Fruit fly (Drosophila melanogaster) whole organism, embryonic: ENCODE data around the gene CG7512.

Experiments used
- Atf6 ChIP-seq: fragments of 200-800 bp; sonication (Bioruptor generic); IDR thresholded peaks from 2 replicates; pipeline ENCODE4 v1.3.6; 2022; ENCODE audit warnings: missing biosample characterization, missing genetic modification characterization
- B-H2 ChIP-seq: fragments of 200-800 bp; sonication (Bioruptor generic); optimal IDR thresholded peaks from 2 replicates; lab custom pipeline; 2018; ENCODE audit warnings: missing biosample characterization, mild to moderate bottlenecking, missing genetic modification characterization
- CG10431 ChIP-seq: fragments of 200-800 bp; sonication (Bioruptor generic); optimal IDR thresholded peaks from 3 replicates; lab custom pipeline; 2018; ENCODE audit warnings: missing biosample characterization, mild to moderate bottlenecking, missing genetic modification characterization
- CG10462 ChIP-seq: fragments of 200-800 bp; sonication (Bioruptor generic); optimal IDR thresholded peaks from 2 replicates; lab custom pipeline; 2016; ENCODE audit warnings: missing biosample characterization, missing genetic modification characterization
- CG11085 ChIP-seq: fragments of 200-800 bp; sonication (Bioruptor generic); IDR thresholded peaks from 2 replicates; pipeline ENCODE4 v1.3.6; 2022; ENCODE audit warnings: missing biosample characterization, missing genetic modification characterization
- CG11456 ChIP-seq: fragments of 200-800 bp; sonication (Bioruptor generic); IDR thresholded peaks from 3 replicates; pipeline ENCODE4 v1.3.6; 2022; ENCODE audit warnings: missing biosample characterization, missing genetic modification characterization
- CG13894 ChIP-seq: fragments of 200-800 bp; sonication (Bioruptor generic); optimal IDR thresholded peaks from 3 replicates; lab custom pipeline; 2018; ENCODE audit warnings: missing biosample characterization, mild to moderate bottlenecking, missing genetic modification characterization, moderate library complexity
- CG14667 ChIP-seq: fragments of 200-800 bp; sonication (Bioruptor generic); IDR thresholded peaks from 2 replicates; pipeline ENCODE4 v1.3.6; 2022; ENCODE audit warnings: missing biosample characterization, missing genetic modification characterization
- CG16813 ChIP-seq: fragments of 200-800 bp; sonication (Bioruptor generic); IDR thresholded peaks from 3 replicates; pipeline ENCODE4 v1.3.6; 2022; ENCODE audit warnings: missing biosample characterization, missing genetic modification characterization; ENCODE audit not compliant: partially characterized antibody
- CG17328 ChIP-seq: fragments of 200-800 bp; sonication (Bioruptor generic); IDR thresholded peaks from 2 replicates; pipeline ENCODE4 v1.3.6; 2022; ENCODE audit warnings: missing biosample characterization, missing genetic modification characterization
- CG2875 ChIP-seq: fragments of 200-800 bp; sonication (Bioruptor generic); optimal IDR thresholded peaks from 2 replicates; lab custom pipeline; 2017; ENCODE audit warnings: missing biosample characterization, mild to moderate bottlenecking, missing genetic modification characterization, missing genetic modification reagents
- CG2889 ChIP-seq: fragments of 200-800 bp; sonication (Bioruptor generic); IDR thresholded peaks from 3 replicates; pipeline ENCODE4 v1.3.6; 2022; ENCODE audit warnings: missing biosample characterization, missing genetic modification characterization
- CG31365 ChIP-seq: fragments of 200-800 bp; sonication (Bioruptor generic); optimal IDR thresholded peaks from 2 replicates; lab custom pipeline; 2018; ENCODE audit warnings: missing biosample characterization, mild to moderate bottlenecking, missing genetic modification characterization
- CG32767 ChIP-seq: fragments of 200-800 bp; sonication (Bioruptor generic); IDR thresholded peaks from 2 replicates; pipeline ENCODE4 v1.3.6; 2022; ENCODE audit warnings: missing biosample characterization, missing genetic modification characterization
- CG34224 ChIP-seq: fragments of 200-800 bp; sonication (Bioruptor generic); IDR thresholded peaks from 3 replicates; pipeline ENCODE4 v1.3.6; 2022; ENCODE audit warnings: missing biosample characterization, missing genetic modification characterization; ENCODE audit not compliant: partially characterized antibody
- CG3838 ChIP-seq: fragments of 200-800 bp; sonication (Bioruptor generic); optimal IDR thresholded peaks from 3 replicates; lab custom pipeline; 2016; ENCODE audit warnings: missing biosample characterization, missing genetic modification characterization
- CG42726 ChIP-seq: fragments of 200-800 bp; sonication (Bioruptor generic); IDR thresholded peaks from 2 replicates; pipeline ENCODE4 v1.3.6; 2022; ENCODE audit warnings: missing biosample characterization, missing genetic modification characterization; ENCODE audit not compliant: partially characterized antibody
- CG6813 ChIP-seq: fragments of 200-800 bp; sonication (Bioruptor generic); optimal IDR thresholded peaks from 2 replicates; lab custom pipeline; 2017; ENCODE audit warnings: missing biosample characterization, missing genetic modification characterization, mild to moderate bottlenecking, moderate library complexity, missing genetic modification reagents
- CG7745 ChIP-seq: fragments of 200-800 bp; sonication (Bioruptor generic); optimal IDR thresholded peaks from 2 replicates; lab custom pipeline; 2018; ENCODE audit warnings: missing biosample characterization, mild to moderate bottlenecking, missing genetic modification characterization, moderate library complexity
- CG8765 ChIP-seq: fragments of 200-800 bp; sonication (Bioruptor generic); IDR thresholded peaks from 2 replicates; pipeline ENCODE4 v1.3.6; 2022; ENCODE audit warnings: missing biosample characterization, missing genetic modification characterization
- CTCF ChIP-seq: fragments of 200-800 bp; sonication (Bioruptor generic); optimal IDR thresholded peaks from 2 replicates; lab custom pipeline; 2017; ENCODE audit warnings: missing biosample characterization, mild to moderate bottlenecking, missing genetic modification characterization, moderate library complexity
- Camta ChIP-seq: fragments of 200-800 bp; sonication (Bioruptor generic); optimal IDR thresholded peaks from 2 replicates; lab custom pipeline; 2016; ENCODE audit warnings: missing biosample characterization, missing genetic modification characterization
- Deaf1 ChIP-seq: fragments of 200-800 bp; optimal IDR thresholded peaks from 3 replicates; lab custom pipeline; 2019; ENCODE audit warnings: missing biosample characterization, mild to moderate bottlenecking, missing genetic modification characterization, moderate library complexity
- Ets65A ChIP-seq: fragments of 200-800 bp; sonication (Bioruptor generic); peaks from one replicate; lab custom pipeline; 2016; ENCODE audit warnings: missing biosample characterization, missing genetic modification characterization
- Max ChIP-seq: fragments of 200-800 bp; sonication (Bioruptor generic); optimal IDR thresholded peaks from 2 replicates; lab custom pipeline; 2016; ENCODE audit warnings: missing biosample characterization, mild to moderate bottlenecking, missing genetic modification characterization
- NFAT ChIP-seq: fragments of 200-800 bp; sonication (Bioruptor generic); IDR thresholded peaks from 2 replicates; pipeline ENCODE4 v1.3.6; 2022; ENCODE audit warnings: missing biosample characterization, missing genetic modification characterization
- Ravus ChIP-seq: fragments of 200-800 bp; sonication (Bioruptor generic); IDR thresholded peaks from 2 replicates; pipeline ENCODE4 v1.3.6; 2022; ENCODE audit warnings: missing biosample characterization, missing genetic modification characterization
- Rfx ChIP-seq: fragments of 200-800 bp; sonication (Bioruptor generic); IDR thresholded peaks from 2 replicates; pipeline ENCODE4 v1.3.6; 2022; ENCODE audit warnings: missing biosample characterization, missing genetic modification characterization
- Rx ChIP-seq: fragments of 200-800 bp; sonication (Bioruptor generic); IDR thresholded peaks from 2 replicates; pipeline ENCODE4 v1.3.6; 2022; ENCODE audit warnings: missing biosample characterization, missing genetic modification characterization
- TFAM ChIP-seq: fragments of 200-800 bp; sonication (Bioruptor generic); optimal IDR thresholded peaks from 2 replicates; lab custom pipeline; 2017; ENCODE audit warnings: missing biosample characterization, missing genetic modification characterization, inconsistent platforms
- Tbp ChIP-seq: fragments of >200 bp; optimal IDR thresholded peaks from 2 replicates; lab custom pipeline; 2018; ENCODE audit warnings: missing biosample characterization, missing genetic modification characterization
- ara ChIP-seq: fragments of 200-800 bp; sonication (Bioruptor generic); IDR thresholded peaks from 2 replicates; pipeline ENCODE4 v1.3.6; 2022; ENCODE audit warnings: missing biosample characterization, missing genetic modification characterization
- br ChIP-seq: fragments of >200 bp; optimal IDR thresholded peaks from 2 replicates; lab custom pipeline; 2017
- caup ChIP-seq: fragments of 200-800 bp; sonication (Bioruptor generic); optimal IDR thresholded peaks from 3 replicates; lab custom pipeline; 2017; ENCODE audit warnings: missing biosample characterization, mild to moderate bottlenecking, missing genetic modification characterization, moderate library complexity; ENCODE audit not compliant: severe bottlenecking
- crol ChIP-seq: fragments of 200-800 bp; sonication (Bioruptor generic); IDR thresholded peaks from 2 replicates; pipeline ENCODE4 v1.3.6; 2022; ENCODE audit warnings: missing biosample characterization, missing genetic modification characterization
- da ChIP-seq: fragments of 200-800 bp; sonication (Bioruptor generic); optimal IDR thresholded peaks from 2 replicates; lab custom pipeline; 2016; ENCODE audit warnings: missing biosample characterization, missing genetic modification characterization
- dpn ChIP-seq, 2 experiments: fragments of 200-800 bp; sonication (Bioruptor generic); optimal IDR thresholded peaks; 3 replicates each; lab custom pipeline; 2016; ENCODE audit warnings: missing biosample characterization in 2 of 2, missing genetic modification characterization in 2 of 2
- fu2 ChIP-seq: fragments of 200-800 bp; sonication (Bioruptor generic); optimal IDR thresholded peaks from 2 replicates; lab custom pipeline; 2016; ENCODE audit warnings: missing biosample characterization, missing genetic modification characterization
- gfzf ChIP-seq: fragments of 200-800 bp; sonication (Bioruptor generic); optimal IDR thresholded peaks from 2 replicates; lab custom pipeline; 2016; ENCODE audit warnings: missing biosample characterization, mild to moderate bottlenecking, missing genetic modification characterization, moderate library complexity
- gsb-n ChIP-seq: fragments of 200-800 bp; sonication (Bioruptor generic); optimal IDR thresholded peaks from 3 replicates; lab custom pipeline; 2018; ENCODE audit warnings: missing biosample characterization, mild to moderate bottlenecking, missing genetic modification characterization
- ham ChIP-seq: fragments of 200-800 bp; sonication (Bioruptor generic); IDR thresholded peaks from 2 replicates; pipeline ENCODE4 v1.3.6; 2022; ENCODE audit warnings: missing biosample characterization, missing genetic modification characterization
- hb ChIP-seq: fragments of 200-800 bp; sonication (Bioruptor generic); IDR thresholded peaks from 3 replicates; pipeline ENCODE4 v1.3.6; 2022; ENCODE audit warnings: missing biosample characterization, missing genetic modification characterization; ENCODE audit not compliant: partially characterized antibody
- mam ChIP-seq: fragments of 200-800 bp; sonication (Bioruptor generic); optimal IDR thresholded peaks from 3 replicates; lab custom pipeline; 2016; ENCODE audit warnings: missing biosample characterization, missing genetic modification characterization
- mirr ChIP-seq: fragments of 200-800 bp; sonication (Bioruptor generic); optimal IDR thresholded peaks from 3 replicates; lab custom pipeline; 2018; ENCODE audit warnings: missing biosample characterization, mild to moderate bottlenecking, missing genetic modification characterization
- mld ChIP-seq: fragments of 200-800 bp; sonication (Bioruptor generic); IDR thresholded peaks from 3 replicates; pipeline ENCODE4 v1.3.6; 2022; ENCODE audit warnings: missing biosample characterization, missing genetic modification characterization; ENCODE audit not compliant: partially characterized antibody
- nerfin-2 ChIP-seq: fragments of 200-800 bp; sonication (Bioruptor generic); IDR thresholded peaks from 2 replicates; pipeline ENCODE4 v1.3.6; 2022; ENCODE audit warnings: missing biosample characterization, missing genetic modification characterization; ENCODE audit not compliant: partially characterized antibody
- oc ChIP-seq: fragments of 200-800 bp; sonication (Bioruptor generic); optimal IDR thresholded peaks from 2 replicates; lab custom pipeline; 2018; ENCODE audit warnings: missing biosample characterization, mild to moderate bottlenecking, missing genetic modification characterization, moderate library complexity
- sens ChIP-seq: fragments of 200-800 bp; sonication (Bioruptor generic); peaks from one replicate; lab custom pipeline; 2016; ENCODE audit warnings: missing biosample characterization, missing genetic modification characterization
- slbo ChIP-seq: fragments of 200-800 bp; sonication (Bioruptor generic); IDR thresholded peaks from 2 replicates; pipeline ENCODE4 v1.3.6; 2022; ENCODE audit warnings: missing biosample characterization, missing genetic modification characterization
- sqz ChIP-seq: fragments of 200-800 bp; sonication (Bioruptor generic); optimal IDR thresholded peaks from 3 replicates; lab custom pipeline; 2018; ENCODE audit warnings: missing biosample characterization, mild to moderate bottlenecking, missing genetic modification characterization
- toy ChIP-seq: fragments of 200-800 bp; sonication (Bioruptor generic); IDR thresholded peaks from 2 replicates; pipeline ENCODE4 v1.3.6; 2022; ENCODE audit warnings: missing biosample characterization, missing genetic modification characterization
- trh ChIP-seq: fragments of 200-800 bp; sonication (Bioruptor generic); optimal IDR thresholded peaks from 2 replicates; lab custom pipeline; 2016; ENCODE audit warnings: missing biosample characterization, missing genetic modification characterization

Gene CG7512

dm6 chr3L:11491222-11491873 is 22.2 kb upstream of the CG7512 start (continued):
- TF ChIP-seq Atf6 (peak; percentile 67), da (GFP tag; lab: Kevin White, UChicago) (no peak), Rfx (GFP tag; lab: Robert Waterston, UW) (peak; percentile 77), CG13894 (tag; lab: Kevin White, UChicago) (no peak), trh (GFP tag; lab: Kevin White, UChicago) (no peak), CG7745 (tag; lab: Kevin White, UChicago) (no peak), CG2889 (GFP tag; lab: Robert Waterston, UW) (no peak), CG14667 (GFP tag; lab: Robert Waterston, UW) (no peak; the same call in 1 of the 2 replicates), Camta (GFP tag; lab: Kevin White, UChicago) (peak; percentile 25), CG42726 (GFP tag; lab: Robert Waterston, UW) (no peak), CG2875 (no peak), CG8765 (no peak), crol (GFP tag; lab: Robert Waterston, UW) (peak; percentile 25; the same call in 1 of the 2 replicates), CG16813 (GFP tag; lab: Robert Waterston, UW) (no peak), toy (no peak), Ets65A (GFP tag; lab: Kevin White, UChicago) (no peak), Tbp (GFP tag; lab: Kevin White, UChicago) (no peak), hb (GFP tag; lab: Robert Waterston, UW) (no peak), gfzf (GFP tag; lab: Kevin White, UChicago) (no peak), CG32767 (peak; percentile 49; the same call in 1 of the 2 replicates), CG31365 (tag; lab: Kevin White, UChicago) (no peak), sqz (GFP tag; lab: Kevin White, UChicago) (no peak), gsb-n (tag; lab: Kevin White, UChicago) (peak; percentile 37), B-H2 (peak; percentile 33), ara (GFP tag; lab: Robert Waterston, UW) (peak; percentile 43), CG6813 (peak; percentile 23), CG10431 (no peak), ham (GFP tag; lab: Robert Waterston, UW) (no peak), TFAM (GFP tag; lab: Kevin White, UChicago) (no peak), Max (GFP tag; lab: Kevin White, UChicago) (peak; percentile 11), mld (GFP tag; lab: Robert Waterston, UW) (no peak), CG17328 (GFP tag; lab: Robert Waterston, UW) (peak; percentile 68), CG3838 (GFP tag; lab: Kevin White, UChicago) (no peak), Deaf1 (peak; percentile 25), NFAT (GFP tag; lab: Robert Waterston, UW) (no peak), br (lab: Kevin White, UChicago) (no peak), oc (tag; lab: Kevin White, UChicago) (peak; percentile 21), CG11456 (GFP tag; lab: Robert Waterston, UW) (no peak; the same call in 2 of the 3 replicates), CG11085 (GFP tag; lab: Robert Waterston, UW) (no peak), mam (GFP tag; lab: Kevin White, UChicago) (peak; percentile 65), CG10462 (GFP tag; lab: Kevin White, UChicago) (no peak), nerfin-2 (GFP tag; lab: Robert Waterston, UW) (no peak), CG34224 (GFP tag; lab: Robert Waterston, UW) (no peak), Ravus (GFP tag; lab: Robert Waterston, UW) (no peak; the same call in 1 of the 2 replicates), caup (peak; percentile 45), fu2 (GFP tag; lab: Kevin White, UChicago) (no peak), sens (GFP tag; lab: Kevin White, UChicago) (peak; percentile 89), dpn (GFP tag; optimal IDR thresholded peaks at IDR 0.05; lab: Kevin White, UChicago) (peak; percentile 42 to 60), mirr (peak; percentile 31), slbo (peak; percentile 85), Rx (GFP tag; lab: Robert Waterston, UW) (peak; percentile 44; the same call in 1 of the 2 replicates), CTCF (no peak)
